Worm (Caenorhabditis elegans) whole organism, L1 larva: ENCODE data around the gene F26A1.19.

Source experiments
- nhr-11 ChIP-seq: fragments of 150-350 bp; optimal IDR thresholded peaks from 2 replicates; lab custom pipeline; 2014; ENCODE audit warnings: missing biosample characterization, missing genetic modification characterization
- unc-62 ChIP-seq: fragments of 150-350 bp; optimal IDR thresholded peaks from 2 replicates; lab custom pipeline; 2014; ENCODE audit warnings: missing biosample characterization, missing genetic modification reagents, missing genetic modification characterization

ce11 chrIII:4796039-4796438 lies 41.5 kb upstream of the F26A1.19 start:
- TF ChIP-seq nhr-11 (tag; lab: Kevin White, UChicago) (no peak), unc-62 (GFP tag; lab: Kevin White, UChicago) (no peak)
